Worm (Caenorhabditis elegans) whole organism, L4/young adult: ENCODE measurements around the gene C44H4.4.

Experiments used
- dao-5 ChIP-seq: sonication (generic microtip); optimal IDR thresholded peaks from 2 replicates; lab custom pipeline; 2016; ENCODE audit warnings: missing genotype, missing genetic modification characterization, moderate library complexity, missing compliant biosample characterization
- him-1 ChIP-seq: sonication (generic microtip); optimal IDR thresholded peaks from 2 replicates; lab custom pipeline; 2016; ENCODE audit warnings: missing genotype, missing genetic modification reagents, missing genetic modification characterization, missing compliant biosample characterization

ce11 chrX:14621207-14621606, 32.3 kb upstream of the C44H4.4 start:
- TF ChIP-seq dao-5 (tag; lab: Kevin White, UChicago) (no peak), him-1 (no peak)
